Fruit fly (Drosophila melanogaster): ENCODE measurements around the gene FarO.

Gene FarO

DNA sequence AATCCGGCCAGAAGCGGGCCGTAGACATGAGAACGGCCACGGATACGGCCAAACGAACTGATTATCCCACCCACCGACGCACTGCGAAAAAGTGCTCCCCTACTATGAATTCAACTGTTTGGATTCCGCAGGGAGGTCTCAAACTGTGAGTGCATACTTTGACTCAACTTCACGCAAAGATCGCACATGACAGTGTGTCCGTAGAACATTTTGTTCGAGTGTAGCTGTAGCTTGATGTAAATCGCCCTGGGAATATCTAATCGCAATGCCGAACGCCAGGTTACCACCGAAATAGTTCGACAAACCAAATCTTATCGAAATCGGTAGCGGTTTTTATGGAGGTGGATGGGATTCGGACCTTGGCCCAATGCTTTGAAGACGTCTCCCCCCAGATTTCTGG, 42.6 kb downstream of the FarO start (continued):
- no peak for TF ChIP-seq ap (GFP tag; IDR thresholded peaks at IDR 0.05)
- no peak for TF ChIP-seq Mad (GFP tag; optimal IDR thresholded peaks at IDR 0.05)
- no peak for TF ChIP-seq fu2 (GFP tag; optimal IDR thresholded peaks at IDR 0.05)
- no peak for TF ChIP-seq CG17912 (GFP tag; optimal IDR thresholded peaks at IDR 0.05)
- TF ChIP-seq run (tag; optimal IDR thresholded peaks at IDR 0.05): no peak
- no peak for TF ChIP-seq CG5180 (GFP tag; optimal IDR thresholded peaks at IDR 0.05)
- no peak; the same call in 1 of the 2 replicates for TF ChIP-seq Xrp1 (GFP tag; IDR thresholded peaks at IDR 0.05)
- TF ChIP-seq CG18619 (GFP tag; optimal IDR thresholded peaks at IDR 0.05): no peak
- TF ChIP-seq sima (GFP tag; optimal IDR thresholded peaks at IDR 0.05): no peak
- TF ChIP-seq cwo (GFP tag; optimal IDR thresholded peaks at IDR 0.05): peak; percentile 55
- no peak for TF ChIP-seq CG14710 (tag; optimal IDR thresholded peaks at IDR 0.05)
- no peak for TF ChIP-seq ab (GFP tag; optimal IDR thresholded peaks at IDR 0.05)
- peak; percentile 72 for TF ChIP-seq Med (GFP tag)
- TF ChIP-seq toy (GFP tag; IDR thresholded peaks at IDR 0.05): no peak
- TF ChIP-seq prd (optimal IDR thresholded peaks at IDR 0.05): no peak
- 0 out of 3 replicates have a peak, but pooled peaks have one; percentile 7 for TF ChIP-seq prd (GFP tag; IDR thresholded peaks at IDR 0.05)
- TF ChIP-seq Rfx (GFP tag; IDR thresholded peaks at IDR 0.05): peak; percentile 68
- TF ChIP-seq Hr51 (GFP tag; optimal IDR thresholded peaks at IDR 0.05): no peak
- TF ChIP-seq psq (GFP tag; optimal IDR thresholded peaks at IDR 0.05): no peak
- TF ChIP-seq Oli (tag; optimal IDR thresholded peaks at IDR 0.05): no peak
- TF ChIP-seq CG33557 (GFP tag; optimal IDR thresholded peaks at IDR 0.05): no peak
- no peak for TF ChIP-seq emc (GFP tag; optimal IDR thresholded peaks at IDR 0.05)
- TF ChIP-seq CG12769 (tag; optimal IDR thresholded peaks at IDR 0.05): peak; percentile 66
- peak; percentile 82 for TF ChIP-seq GATAe (GFP tag; conservative IDR thresholded peaks at IDR 0.05)
- no peak for TF ChIP-seq Xbp1 (GFP tag; optimal IDR thresholded peaks at IDR 0.05)
- TF ChIP-seq grau (tag; optimal IDR thresholded peaks at IDR 0.05): peak; percentile 8
- TF ChIP-seq lilli (GFP tag; optimal IDR thresholded peaks at IDR 0.05): no peak
- TF ChIP-seq exex (tag; optimal IDR thresholded peaks at IDR 0.05): peak; percentile 70
- no peak for TF ChIP-seq onecut (GFP tag; IDR thresholded peaks at IDR 0.05)
- TF ChIP-seq ci (GFP tag; IDR thresholded peaks at IDR 0.05): 0 out of 3 replicates have a peak, but pooled peaks have one; percentile 19
- no peak for TF ChIP-seq CG2199 (GFP tag; IDR thresholded peaks at IDR 0.05)
- TF ChIP-seq pnt (GFP tag; optimal IDR thresholded peaks at IDR 0.05): no peak
- peak; percentile 20 for TF ChIP-seq CG13424 (tag; optimal IDR thresholded peaks at IDR 0.05)
- no peak for TF ChIP-seq B-H1 (GFP tag; IDR thresholded peaks at IDR 0.05)
- no peak for TF ChIP-seq gem (tag; optimal IDR thresholded peaks at IDR 0.05)
- TF ChIP-seq slbo (GFP tag; IDR thresholded peaks at IDR 0.05): peak; percentile 52; the same call in 1 of the 2 replicates
- TF ChIP-seq Max (GFP tag; optimal IDR thresholded peaks at IDR 0.05): no peak
- TF ChIP-seq Myb (GFP tag; optimal IDR thresholded peaks at IDR 0.05): no peak
- no peak for TF ChIP-seq bsh (GFP tag; optimal IDR thresholded peaks at IDR 0.05)
- TF ChIP-seq CG11247 (GFP tag; IDR thresholded peaks at IDR 0.05): no peak
- TF ChIP-seq tgo (GFP tag; IDR thresholded peaks at IDR 0.05): no peak
- no peak for TF ChIP-seq gce (GFP tag; IDR thresholded peaks at IDR 0.05)
- no peak for TF ChIP-seq btn (GFP tag; optimal IDR thresholded peaks at IDR 0.05)
- no peak for TF ChIP-seq fd102C (GFP tag; optimal IDR thresholded peaks at IDR 0.05)
- peak; percentile 39 for TF ChIP-seq Meics (GFP tag; optimal IDR thresholded peaks at IDR 0.05)
- TF ChIP-seq sim (GFP tag; IDR thresholded peaks at IDR 0.05): no peak
- TF ChIP-seq Deaf1 (tag; optimal IDR thresholded peaks at IDR 0.05): peak; percentile 58
- TF ChIP-seq CG15269 (tag; optimal IDR thresholded peaks at IDR 0.05): peak; percentile 46
- TF ChIP-seq CG2120 (GFP tag; optimal IDR thresholded peaks at IDR 0.05): peak; percentile 55
- TF ChIP-seq mirr (GFP tag; optimal IDR thresholded peaks at IDR 0.05): peak; percentile 68
- TF ChIP-seq Six4 (GFP tag; optimal IDR thresholded peaks at IDR 0.05): no peak
- no peak for TF ChIP-seq CG17328 (GFP tag; IDR thresholded peaks at IDR 0.05)
